Worm (Caenorhabditis elegans): ENCODE results near the gene dhs-6.

- no peak for TF ChIP-seq unc-62 (GFP tag; optimal IDR thresholded peaks at IDR 0.05)
- no peak for TF ChIP-seq snpc-4 (tag; optimal IDR thresholded peaks at IDR 0.05)
- TF ChIP-seq nhr-2 (tag; optimal IDR thresholded peaks at IDR 0.05) = no peak
- no peak for TF ChIP-seq pha-4 (tag; optimal IDR thresholded peaks at IDR 0.05)
- no peak for TF ChIP-seq mep-1 (tag; optimal IDR thresholded peaks at IDR 0.05)
These were observed 33.3 kb downstream of the dhs-6 start, which contains the start of gene lys-8 for ce11 chrII:5585788-5586187.

All from whole organism, mixed stage, embryonic.